Worm (Caenorhabditis elegans): ENCODE results near the gene fzo-1.

- TF ChIP-seq elt-2 (tag; optimal IDR thresholded peaks at IDR 0.05) (no peak), egl-27 (tag; optimal IDR thresholded peaks at IDR 0.05) (no peak), ceh-88 (GFP tag; IDR thresholded peaks at IDR 0.05) (no peak), nhr-237 (tag; optimal IDR thresholded peaks at IDR 0.05) (no peak), dpl-1 (GFP tag; optimal IDR thresholded peaks at IDR 0.05) (peak in 1 of 3 experiments; percentile 20), jun-1 (tag; optimal IDR thresholded peaks at IDR 0.05) (no peak), nhr-84 (tag; optimal IDR thresholded peaks at IDR 0.05) (no peak), lsy-2 (tag; optimal IDR thresholded peaks at IDR 0.05) (no peak), ets-5 (GFP tag; IDR thresholded peaks at IDR 0.05) (no peak), unc-62 (GFP tag; optimal IDR thresholded peaks at IDR 0.05) (no peak), hpl-2 (GFP tag; optimal IDR thresholded peaks at IDR 0.05) (no peak), sptf-1 (tag; optimal IDR thresholded peaks at IDR 0.05) (no peak)
Measured at ce11 chrII:5866920-5867319, 30.9 kb upstream of the fzo-1 start.
